Worm (Caenorhabditis elegans) whole organism, L4 larva: ENCODE data around the gene tofu-2.

ENCODE experiments used
- T20F7.1 ChIP-seq: fragments of 200-800 bp; sonication (Bioruptor generic); optimal IDR thresholded peaks from 2 replicates; lab custom pipeline; 2018; ENCODE audit warnings: mild to moderate bottlenecking, missing genetic modification characterization, missing compliant biosample characterization
- egl-27 ChIP-seq: sonication (generic microtip); optimal IDR thresholded peaks from 3 replicates; lab custom pipeline; 2017; ENCODE audit warnings: missing biosample characterization, missing genetic modification reagents, missing genetic modification characterization
- lin-39 ChIP-seq: fragments of 150-350 bp; optimal IDR thresholded peaks from 2 replicates; lab custom pipeline; 2014; ENCODE audit warnings: missing biosample characterization, missing genetic modification reagents, missing genetic modification characterization
- nhr-41 ChIP-seq: fragments of 200-800 bp; sonication (Bioruptor generic); IDR thresholded peaks from 2 replicates; pipeline ENCODE4 v1.3.6; 2022; ENCODE audit warnings: missing genetic modification reagents, missing genetic modification characterization, missing compliant biosample characterization
- nhr-77 ChIP-seq: fragments of 150-350 bp; optimal IDR thresholded peaks from 2 replicates; lab custom pipeline; 2014; ENCODE audit warnings: missing biosample characterization, missing genetic modification characterization
- saeg-2 ChIP-seq: fragments of 200-800 bp; sonication (Bioruptor generic); IDR thresholded peaks from 2 replicates; pipeline ENCODE4 v1.3.6; 2022; ENCODE audit warnings: missing genetic modification reagents, missing genetic modification characterization, missing compliant biosample characterization
- unc-39 ChIP-seq: sonication (generic microtip); optimal IDR thresholded peaks from 2 replicates; lab custom pipeline; 2017; ENCODE audit warnings: missing biosample characterization, missing genetic modification characterization

DNA sequence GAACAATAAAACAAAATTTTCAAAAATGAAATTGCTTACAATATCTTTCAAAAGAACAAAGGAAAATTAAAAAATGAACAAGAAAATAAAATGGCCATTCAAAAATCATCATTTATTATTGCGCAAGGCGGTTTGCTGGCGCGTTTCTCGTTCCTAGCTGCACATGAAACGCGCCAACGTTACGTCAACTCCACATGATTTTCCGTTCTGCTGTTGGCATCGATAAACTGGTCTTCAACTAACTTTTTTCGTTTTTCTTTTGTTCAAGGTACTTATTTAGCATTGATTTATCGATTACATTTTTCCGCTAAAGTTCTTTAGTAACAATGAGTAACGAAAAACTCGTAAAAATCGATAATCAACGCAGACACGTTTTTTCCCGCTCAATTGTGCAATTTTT lies 9.3 kb upstream of the tofu-2 start, which contains the start of the genes Y57E12AL.6 and Y57E12AL.1:
- TF ChIP-seq lin-39: no peak
- peak; percentile 88 for TF ChIP-seq nhr-77
- peak; percentile 71 for TF ChIP-seq T20F7.1 (GFP tag; lab: Kevin White, UChicago)
- TF ChIP-seq nhr-41: no peak
- TF ChIP-seq unc-39 (tag; lab: Kevin White, UChicago): no peak
- no peak for TF ChIP-seq egl-27 (tag; lab: Kevin White, UChicago)
- no peak for TF ChIP-seq saeg-2 (GFP tag; lab: Robert Waterston, UW)
